Worm (Caenorhabditis elegans): ENCODE measurements around the gene rpn-12.

ce11 chrII:11620630-11621246, 32.2 kb upstream of the rpn-12 start:
- TF ChIP-seq unc-39 (tag; optimal IDR thresholded peaks at IDR 0.05) (no peak), elt-2 (tag; optimal IDR thresholded peaks at IDR 0.05) (no peak), nhr-77 (tag; optimal IDR thresholded peaks at IDR 0.05) (no peak), R02D3.7 (tag; optimal IDR thresholded peaks at IDR 0.05) (no peak), ztf-11 (tag; optimal IDR thresholded peaks at IDR 0.05) (no peak), nhr-67 (tag; optimal IDR thresholded peaks at IDR 0.05) (no peak), unc-62 (GFP tag; optimal IDR thresholded peaks at IDR 0.05) (no peak), pqm-1 (tag; optimal IDR thresholded peaks at IDR 0.05) (no peak), ceh-9 (tag; optimal IDR thresholded peaks at IDR 0.05) (no peak), fos-1 (tag; optimal IDR thresholded peaks at IDR 0.05) (no peak), daf-12 (tag; optimal IDR thresholded peaks at IDR 0.05) (no peak), nhr-76 (tag; optimal IDR thresholded peaks at IDR 0.05) (no peak), lin-39 (tag; optimal IDR thresholded peaks at IDR 0.05) (no peak)
